Comparison of ENCODE assay signal across 2 fruit fly cellular contexts in genomic region chr2L:14045562-14046196, dm6.
TF ChIP-seq lines count a peak whose summit lies in the region.

No protein-coding gene starts in this region.

- TF ChIP-seq CTCF in whole organism, embryonic (GFP tag; optimal IDR thresholded peaks at IDR 0.05; lab: Kevin White, UChicago), result no peak

TF ChIP-seq in whole organism, embryonic, 481 proteins besides CTCF, POLR2A, EP300 and RAD21:
- TF ChIP-seq CoRest (tag; optimal IDR thresholded peaks at IDR 0.05; lab: Kevin White, UChicago), result no peak
- TF ChIP-seq B-H2 (GFP tag; optimal IDR thresholded peaks at IDR 0.05; lab: Kevin White, UChicago), result no peak
- TF ChIP-seq CG3838 (GFP tag; optimal IDR thresholded peaks at IDR 0.05; lab: Kevin White, UChicago), result no peak
- no peak for TF ChIP-seq ro (GFP tag; IDR thresholded peaks at IDR 0.05; lab: Robert Waterston, UW)
- no peak for TF ChIP-seq ems (GFP tag; optimal IDR thresholded peaks at IDR 0.05; lab: Kevin White, UChicago)
- TF ChIP-seq Doc2 (GFP tag; IDR thresholded peaks at IDR 0.05; lab: Robert Waterston, UW), result no peak
- no peak for TF ChIP-seq kah (GFP tag; optimal IDR thresholded peaks at IDR 0.05; lab: Kevin White, UChicago)
- peak; percentile 72 for TF ChIP-seq Ets65A (GFP tag; lab: Kevin White, UChicago)
- TF ChIP-seq Hmr (GFP tag; optimal IDR thresholded peaks at IDR 0.05; lab: Kevin White, UChicago), result no peak
- no peak for TF ChIP-seq trem (tag; optimal IDR thresholded peaks at IDR 0.05; lab: Kevin White, UChicago)
- TF ChIP-seq CG14710 (tag; optimal IDR thresholded peaks at IDR 0.05; lab: Kevin White, UChicago), result no peak
- no peak for TF ChIP-seq Spps (tag; optimal IDR thresholded peaks at IDR 0.05; lab: Kevin White, UChicago)
- TF ChIP-seq Bteb2 (GFP tag; optimal IDR thresholded peaks at IDR 0.05; lab: Kevin White, UChicago), result no peak
- no peak for TF ChIP-seq CG4360 (GFP tag; IDR thresholded peaks at IDR 0.05; lab: Robert Waterston, UW)
- TF ChIP-seq tgo (GFP tag; IDR thresholded peaks at IDR 0.05; lab: Robert Waterston, UW), result no peak
- peak in 1 of 2 experiments; percentile 17 for TF ChIP-seq tll (GFP tag; optimal IDR thresholded peaks at IDR 0.05; lab: Kevin White, UChicago)
- TF ChIP-seq cg (GFP tag; optimal IDR thresholded peaks at IDR 0.05; lab: Kevin White, UChicago), result peak; percentile 61
- peak; percentile 92 for TF ChIP-seq CG15479 (GFP tag; optimal IDR thresholded peaks at IDR 0.05; lab: Kevin White, UChicago)
- TF ChIP-seq Ssrp (tag; optimal IDR thresholded peaks at IDR 0.05; lab: Kevin White, UChicago), result no peak
- no peak for TF ChIP-seq emc (GFP tag; optimal IDR thresholded peaks at IDR 0.05; lab: Kevin White, UChicago)
- no peak for TF ChIP-seq CG10366 (GFP tag; IDR thresholded peaks at IDR 0.05; lab: Robert Waterston, UW)
- no peak for TF ChIP-seq Ptx1 (GFP tag; IDR thresholded peaks at IDR 0.05; lab: Robert Waterston, UW)
- no peak for TF ChIP-seq tx (GFP tag; optimal IDR thresholded peaks at IDR 0.05; lab: Kevin White, UChicago)
- no peak for TF ChIP-seq NC2β (GFP tag; optimal IDR thresholded peaks at IDR 0.05; lab: Kevin White, UChicago)
- no peak for TF ChIP-seq nau (GFP tag; optimal IDR thresholded peaks at IDR 0.05; lab: Kevin White, UChicago)
- 0 out of 2 replicates have a peak, but pooled peaks have one; percentile 6 for TF ChIP-seq Lim3 (GFP tag; IDR thresholded peaks at IDR 0.05; lab: Robert Waterston, UW)
- TF ChIP-seq Nf-YA (GFP tag; IDR thresholded peaks at IDR 0.05; lab: Robert Waterston, UW), result no peak
- TF ChIP-seq CG9609 (GFP tag; optimal IDR thresholded peaks at IDR 0.05; lab: Kevin White, UChicago), result no peak
- peak; percentile 67 for TF ChIP-seq gcm (GFP tag; optimal IDR thresholded peaks at IDR 0.05; lab: Kevin White, UChicago)
- TF ChIP-seq CG12769 (tag; optimal IDR thresholded peaks at IDR 0.05; lab: Kevin White, UChicago), result no peak
- no peak for TF ChIP-seq fd102C (GFP tag; optimal IDR thresholded peaks at IDR 0.05; lab: Kevin White, UChicago)

TF ChIP-seq in whole organism, wandering third instar larva, 38 proteins besides CTCF, POLR2A, EP300 and RAD21:
- no peak for TF ChIP-seq OdsH (GFP tag; optimal IDR thresholded peaks at IDR 0.05; lab: Kevin White, UChicago)
- TF ChIP-seq Dfd (GFP tag; optimal IDR thresholded peaks at IDR 0.05; lab: Kevin White, UChicago), result peak; percentile 57

Comparison
In these comparisons a context has a peak if more than half of its experiments do, and no peak if none do; other contexts are left out.
1. Of the 10 proteins assayed by ChIP-seq in both whole organism, embryonic and whole organism, wandering third instar larva: peak only in whole organism, embryonic: none; only in whole organism, wandering third instar larva: Dfd; in both: none; in neither: 9.